Worm (Caenorhabditis elegans) whole organism, L4/young adult: Measurements from ENCODE around the gene gur-5.

Experiments
- W03F9.2 ChIP-seq: fragments of 150-350 bp; optimal IDR thresholded peaks from 2 replicates; lab custom pipeline; 2014; ENCODE audit warnings: missing biosample characterization, missing genetic modification characterization
- him-1 ChIP-seq: sonication (generic microtip); optimal IDR thresholded peaks from 2 replicates; lab custom pipeline; 2016; ENCODE audit warnings: missing genotype, missing genetic modification reagents, missing genetic modification characterization, missing compliant biosample characterization

DNA sequence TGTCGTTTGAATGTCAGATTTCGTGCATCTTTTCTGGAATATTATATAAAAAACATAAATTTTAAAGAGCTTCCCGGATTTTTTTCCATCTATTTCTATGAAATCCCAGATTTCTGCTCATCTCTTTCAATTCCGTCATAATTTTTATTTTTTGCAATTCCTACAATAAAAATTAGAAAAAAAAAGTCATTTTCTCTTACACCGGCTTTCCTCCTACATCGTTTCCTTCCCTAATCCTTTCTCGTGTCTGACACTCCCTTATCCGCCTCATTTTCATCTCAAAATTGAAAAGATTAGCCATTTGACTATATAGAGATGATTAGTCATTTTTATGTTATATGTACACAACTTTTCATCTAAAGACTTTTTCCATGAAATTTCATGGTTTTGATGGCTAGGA, 25.7 kb downstream of the gur-5 start:
- TF ChIP-seq him-1 (tag; lab: Kevin White, UChicago) (no peak), W03F9.2 (tag; lab: Kevin White, UChicago) (no peak)
